Fruit fly (Drosophila melanogaster) whole organism, embryonic: ENCODE results near the gene Pur-alpha.

ENCODE experiments used
- C15 ChIP-seq: fragments of 200-800 bp; sonication (Bioruptor generic); IDR thresholded peaks from 3 replicates; pipeline ENCODE4 v1.3.6; 2022; ENCODE audit warnings: missing biosample characterization, missing genetic modification characterization
- CG11504 ChIP-seq: fragments of 200-800 bp; sonication (Bioruptor generic); optimal IDR thresholded peaks from 3 replicates; lab custom pipeline; 2019; ENCODE audit warnings: missing biosample characterization, mild to moderate bottlenecking, missing genetic modification characterization, moderate library complexity
- CG12155 ChIP-seq: fragments of 200-800 bp; sonication (Bioruptor generic); optimal IDR thresholded peaks from 3 replicates; lab custom pipeline; 2016; ENCODE audit warnings: missing biosample characterization, missing genetic modification characterization
- CG12769 ChIP-seq: fragments of 200-800 bp; sonication (Bioruptor generic); optimal IDR thresholded peaks from 2 replicates; lab custom pipeline; 2019; ENCODE audit warnings: missing biosample characterization, mild to moderate bottlenecking, missing genetic modification characterization, moderate library complexity
- CG17186 ChIP-seq: fragments of 200-800 bp; sonication (Bioruptor generic); optimal IDR thresholded peaks from 3 replicates; lab custom pipeline; 2017; ENCODE audit warnings: missing biosample characterization, missing genetic modification reagents, missing genetic modification characterization
- CG17568 ChIP-seq: fragments of 200-800 bp; sonication (Bioruptor generic); optimal IDR thresholded peaks from 2 replicates; lab custom pipeline; 2018; ENCODE audit warnings: missing biosample characterization, mild to moderate bottlenecking, missing genetic modification characterization, moderate library complexity
- CG2120 ChIP-seq: fragments of 200-800 bp; sonication (Bioruptor generic); optimal IDR thresholded peaks from 3 replicates; lab custom pipeline; 2016; ENCODE audit warnings: missing biosample characterization, missing genetic modification characterization
- CG2875 ChIP-seq: fragments of 200-800 bp; sonication (Bioruptor generic); optimal IDR thresholded peaks from 2 replicates; lab custom pipeline; 2017; ENCODE audit warnings: missing biosample characterization, mild to moderate bottlenecking, missing genetic modification characterization, missing genetic modification reagents
- CG33213 ChIP-seq: fragments of 200-800 bp; sonication (Bioruptor generic); optimal IDR thresholded peaks from 3 replicates; lab custom pipeline; 2016; ENCODE audit warnings: missing biosample characterization, missing genetic modification characterization
- CG3726 ChIP-seq: fragments of 200-800 bp; sonication (Bioruptor generic); IDR thresholded peaks from 3 replicates; pipeline ENCODE4, ENCODE4 v1.3.6; 2022; ENCODE audit warnings: missing biosample characterization, missing genetic modification characterization
- CG4820 ChIP-seq: fragments of 200-800 bp; sonication (Bioruptor generic); optimal IDR thresholded peaks from 3 replicates; lab custom pipeline; 2016; ENCODE audit warnings: missing biosample characterization, missing genetic modification characterization
- CG6683 ChIP-seq: fragments of 200-800 bp; sonication (Bioruptor generic); optimal IDR thresholded peaks from 2 replicates; lab custom pipeline; 2017; ENCODE audit warnings: missing biosample characterization, mild to moderate bottlenecking, missing genetic modification characterization, missing genetic modification reagents
- CG6765 ChIP-seq: fragments of 200-800 bp; sonication (Bioruptor generic); optimal IDR thresholded peaks from 3 replicates; lab custom pipeline; 2017; ENCODE audit warnings: missing biosample characterization, mild to moderate bottlenecking, missing genetic modification characterization
- CG6854 ChIP-seq: fragments of 200-800 bp; sonication (Bioruptor generic); optimal IDR thresholded peaks from 3 replicates; lab custom pipeline; 2017; ENCODE audit warnings: missing biosample characterization, mild to moderate bottlenecking, missing genetic modification characterization
- CG8290 ChIP-seq, 3 experiments: fragments of 200-800 bp; sonication (Bioruptor generic); optimal IDR thresholded peaks; 2 replicates each; lab custom pipeline; 2016 to 2019; ENCODE audit warnings: missing biosample characterization in 3 of 3, missing genetic modification characterization in 3 of 3, mild to moderate bottlenecking in 2 of 3, moderate library complexity in 1 of 3
- CG9797 ChIP-seq: fragments of 200-800 bp; sonication (Bioruptor generic); optimal IDR thresholded peaks from 3 replicates; lab custom pipeline; 2018; ENCODE audit warnings: missing biosample characterization, mild to moderate bottlenecking, missing genetic modification characterization
- CkIIα-i1 ChIP-seq: fragments of 200-800 bp; sonication (Bioruptor generic); IDR thresholded peaks from 2 replicates; pipeline ENCODE4 v1.3.6; 2022; ENCODE audit warnings: missing biosample characterization, missing genetic modification characterization
- Deaf1 ChIP-seq: fragments of 200-800 bp; optimal IDR thresholded peaks from 3 replicates; lab custom pipeline; 2019; ENCODE audit warnings: missing biosample characterization, mild to moderate bottlenecking, missing genetic modification characterization, moderate library complexity
- Dll ChIP-seq: fragments of 200-800 bp; sonication (Bioruptor generic); IDR thresholded peaks from 4 replicates; pipeline ENCODE4 v1.3.6; 2022; ENCODE audit warnings: missing biosample characterization, missing genetic modification characterization; ENCODE audit not compliant: partially characterized antibody
- Fer1 ChIP-seq: fragments of 200-800 bp; sonication (Bioruptor generic); optimal IDR thresholded peaks from 2 replicates; lab custom pipeline; 2017; ENCODE audit warnings: missing biosample characterization, mild to moderate bottlenecking, missing genetic modification characterization
- Gug ChIP-seq: fragments of 200-800 bp; sonication (Bioruptor generic); IDR thresholded peaks from 4 replicates; pipeline ENCODE4 v1.3.6; 2022; ENCODE audit warnings: missing biosample characterization, missing genetic modification characterization
- H15 ChIP-seq: fragments of 200-800 bp; sonication (Bioruptor generic); IDR thresholded peaks from 3 replicates; pipeline ENCODE4 v1.3.6; 2022; ENCODE audit warnings: missing biosample characterization, missing genetic modification characterization
- HLH4C ChIP-seq: fragments of 200-800 bp; sonication (Bioruptor generic); IDR thresholded peaks from 3 replicates; pipeline ENCODE4 v1.3.6; 2022; ENCODE audit warnings: missing biosample characterization, missing genetic modification characterization; ENCODE audit not compliant: partially characterized antibody
- Hmr ChIP-seq: fragments of 200-800 bp; sonication (Bioruptor generic); optimal IDR thresholded peaks from 3 replicates; lab custom pipeline; 2017; ENCODE audit warnings: mild to moderate bottlenecking, missing biosample characterization, missing genetic modification reagents, missing genetic modification characterization
- Hr51 ChIP-seq, 2 experiments: fragments of 200-800 bp; sonication (Bioruptor generic); optimal IDR thresholded peaks; 2 replicates in 1 of 2; 3 replicates in 1 of 2; lab custom pipeline; 2016 to 2018; ENCODE audit warnings: missing biosample characterization in 2 of 2, missing genetic modification characterization in 2 of 2, mild to moderate bottlenecking in 1 of 2, moderate library complexity in 1 of 2
- Mrtf ChIP-seq: fragments of 200-800 bp; sonication (Bioruptor generic); IDR thresholded peaks from 3 replicates; pipeline ENCODE4 v1.3.6; 2022; ENCODE audit warnings: missing biosample characterization, missing genetic modification characterization
- Nf-YA ChIP-seq: fragments of 200-800 bp; sonication (Bioruptor generic); IDR thresholded peaks from 2 replicates; pipeline ENCODE4 v1.3.6; 2022; ENCODE audit warnings: missing biosample characterization, missing genetic modification characterization
- Oli ChIP-seq: fragments of 200-800 bp; sonication (Bioruptor generic); optimal IDR thresholded peaks from 2 replicates; lab custom pipeline; 2018; ENCODE audit warnings: missing biosample characterization, mild to moderate bottlenecking, missing genetic modification characterization, moderate library complexity
- Pdp1 ChIP-seq, 2 experiments: fragments of 200-800 bp; sonication (Bioruptor generic); optimal IDR thresholded peaks; 3 replicates each; lab custom pipeline; 2016; ENCODE audit warnings: missing biosample characterization in 2 of 2, missing genetic modification characterization in 2 of 2, mild to moderate bottlenecking in 1 of 2, moderate library complexity in 1 of 2
- Stat92E ChIP-seq, 3 experiments: fragments of >200 bp in 2 of 3; fragments of 200-800 bp in 1 of 3; sonication (Bioruptor generic) in 1 of 3; optimal IDR thresholded peaks; 2 replicates each; lab custom pipeline; 2017 to 2019; ENCODE audit warnings: missing biosample characterization in 3 of 3, missing genetic modification characterization in 3 of 3, mild to moderate bottlenecking in 1 of 3, moderate library complexity in 1 of 3
- Trl ChIP-seq, 3 experiments: fragments of >200 bp in 2 of 3; fragments of 200-800 bp in 1 of 3; sonication (Bioruptor generic) in 1 of 3; optimal IDR thresholded peaks; 2 replicates in 1 of 3; 3 replicates in 2 of 3; lab custom pipeline; 2016 to 2017; ENCODE audit warnings: missing biosample characterization in 1 of 3, missing genetic modification characterization in 1 of 3
- Usf ChIP-seq: fragments of 200-800 bp; sonication (Bioruptor generic); optimal IDR thresholded peaks from 2 replicates; lab custom pipeline; 2017; ENCODE audit warnings: missing genotype, missing biosample characterization, missing genetic modification characterization
- bcd ChIP-seq: fragments of 200-800 bp; sonication (Bioruptor generic); optimal IDR thresholded peaks from 2 replicates; lab custom pipeline; 2017; ENCODE audit warnings: missing biosample characterization, mild to moderate bottlenecking, missing genetic modification characterization
- bsh ChIP-seq, 2 experiments: fragments of 200-800 bp; sonication (Bioruptor generic); optimal IDR thresholded peaks; 2 replicates each; lab custom pipeline; 2017 to 2018; ENCODE audit warnings: mild to moderate bottlenecking in 2 of 2, missing biosample characterization in 2 of 2, missing genetic modification characterization in 2 of 2, moderate library complexity in 1 of 2
- btn ChIP-seq: fragments of 200-800 bp; sonication (Bioruptor generic); optimal IDR thresholded peaks from 2 replicates; lab custom pipeline; 2016; ENCODE audit warnings: missing biosample characterization, missing genetic modification characterization
- cg ChIP-seq: fragments of 200-800 bp; sonication (Bioruptor generic); optimal IDR thresholded peaks from 3 replicates; lab custom pipeline; 2019; ENCODE audit warnings: missing biosample characterization, mild to moderate bottlenecking, missing genetic modification characterization, moderate library complexity
- ci ChIP-seq: fragments of 200-800 bp; sonication (Bioruptor generic); IDR thresholded peaks from 3 replicates; pipeline ENCODE4 v1.3.6; 2022; ENCODE audit warnings: missing biosample characterization, missing genetic modification characterization
- crol ChIP-seq: fragments of 200-800 bp; sonication (Bioruptor generic); IDR thresholded peaks from 2 replicates; pipeline ENCODE4 v1.3.6; 2022; ENCODE audit warnings: missing biosample characterization, missing genetic modification characterization
- eve ChIP-seq, 2 experiments: fragments of >200 bp; optimal IDR thresholded peaks; 2 replicates each; lab custom pipeline; 2017; ENCODE audit warnings: missing biosample characterization in 2 of 2, missing genetic modification characterization in 2 of 2
- fd102C ChIP-seq: fragments of 200-800 bp; sonication (Bioruptor generic); optimal IDR thresholded peaks from 2 replicates; lab custom pipeline; 2018; ENCODE audit warnings: missing biosample characterization, mild to moderate bottlenecking, missing genetic modification characterization, moderate library complexity
- grn ChIP-seq: fragments of 200-800 bp; sonication (Bioruptor generic); optimal IDR thresholded peaks from 3 replicates; lab custom pipeline; 2017; ENCODE audit warnings: missing biosample characterization, missing genetic modification characterization
- gsb ChIP-seq: fragments of 200-800 bp; sonication (Bioruptor generic); IDR thresholded peaks from 2 replicates; pipeline ENCODE4 v1.3.6; 2022; ENCODE audit warnings: missing biosample characterization, missing genetic modification characterization
- insv ChIP-seq, 2 experiments: fragments of 200-800 bp; sonication (Bioruptor generic); optimal IDR thresholded peaks; 3 replicates each; lab custom pipeline; 2016 to 2018; ENCODE audit warnings: missing biosample characterization in 2 of 2, missing genetic modification characterization in 2 of 2
- lab ChIP-seq: fragments of 200-800 bp; sonication (Bioruptor generic); optimal IDR thresholded peaks from 3 replicates; lab custom pipeline; 2017; ENCODE audit warnings: missing biosample characterization, missing genetic modification characterization, mild to moderate bottlenecking, moderate library complexity, missing genetic modification reagents
- luna ChIP-seq: fragments of 200-800 bp; sonication (Bioruptor generic); optimal IDR thresholded peaks from 2 replicates; lab custom pipeline; 2016; ENCODE audit warnings: missing biosample characterization, missing genetic modification characterization
- pita ChIP-seq: fragments of 200-800 bp; sonication (Bioruptor generic); optimal IDR thresholded peaks from 2 replicates; lab custom pipeline; 2017; ENCODE audit warnings: missing biosample characterization, mild to moderate bottlenecking, missing genetic modification characterization
- ranshi ChIP-seq: fragments of 200-800 bp; sonication (Bioruptor generic); IDR thresholded peaks from 2 replicates; pipeline ENCODE4 v1.3.6; 2022; ENCODE audit warnings: missing biosample characterization, missing genetic modification characterization
- sd ChIP-seq: fragments of 200-800 bp; sonication (Bioruptor generic); optimal IDR thresholded peaks from 3 replicates; lab custom pipeline; 2018; ENCODE audit warnings: missing biosample characterization, mild to moderate bottlenecking, missing genetic modification characterization, moderate library complexity
- stc ChIP-seq: fragments of 200-800 bp; sonication (Bioruptor generic); IDR thresholded peaks from 2 replicates; pipeline ENCODE4 v1.3.6; 2022; ENCODE audit warnings: missing biosample characterization, missing genetic modification characterization
- zen2 ChIP-seq: fragments of 200-800 bp; sonication (Bioruptor generic); IDR thresholded peaks from 3 replicates; pipeline ENCODE4 v1.3.6; 2022; ENCODE audit warnings: missing biosample characterization, missing genetic modification characterization; ENCODE audit not compliant: partially characterized antibody

Gene Pur-alpha

dm6 chr4:558456-558855 is 640 bp downstream of the Pur-alpha start (continued):
- peak in 1 of 2 experiments; percentile 51 for TF ChIP-seq eve (GFP tag; optimal IDR thresholded peaks at IDR 0.05; lab: Kevin White, UChicago)
- no peak for TF ChIP-seq lab (GFP tag; lab: Kevin White, UChicago)
- no peak for TF ChIP-seq bsh (GFP tag; optimal IDR thresholded peaks at IDR 0.05; lab: Kevin White, UChicago)
- TF ChIP-seq stc (GFP tag; lab: Robert Waterston, UW) = no peak
- no peak for TF ChIP-seq pita (GFP tag; lab: Kevin White, UChicago)
- no peak for TF ChIP-seq Trl (optimal IDR thresholded peaks at IDR 0.05; lab: Kevin White, UChicago)
- TF ChIP-seq Trl (GFP tag; optimal IDR thresholded peaks at IDR 0.05; lab: Kevin White, UChicago) = no peak
- no peak for TF ChIP-seq C15 (GFP tag; lab: Robert Waterston, UW)
- no peak for TF ChIP-seq insv (GFP tag; optimal IDR thresholded peaks at IDR 0.05; lab: Kevin White, UChicago)
- no peak for TF ChIP-seq Hr51 (GFP tag; optimal IDR thresholded peaks at IDR 0.05; lab: Kevin White, UChicago)
- no peak for TF ChIP-seq ci (GFP tag; lab: Robert Waterston, UW)
- peak; percentile 72 for TF ChIP-seq CG12769
- TF ChIP-seq Gug (GFP tag; lab: Robert Waterston, UW) = no peak
- TF ChIP-seq gsb = no peak
- no peak for TF ChIP-seq grn (GFP tag; lab: Kevin White, UChicago)
- peak; percentile 43 for TF ChIP-seq cg
- no peak for TF ChIP-seq Nf-YA (GFP tag; lab: Robert Waterston, UW)
- TF ChIP-seq fd102C (GFP tag; lab: Kevin White, UChicago) = no peak
- peak; percentile 69 for TF ChIP-seq CG17568 (GFP tag; lab: Kevin White, UChicago)
- TF ChIP-seq CG6854 (GFP tag; lab: Kevin White, UChicago) = no peak
- peak; percentile 57 for TF ChIP-seq Fer1 (GFP tag; lab: Kevin White, UChicago)
- no peak for TF ChIP-seq Stat92E (GFP tag; optimal IDR thresholded peaks at IDR 0.05; lab: Kevin White, UChicago)
- no peak for TF ChIP-seq Deaf1 (tag; lab: Kevin White, UChicago)
- TF ChIP-seq CG6683 = no peak
- TF ChIP-seq Usf (GFP tag; lab: Kevin White, UChicago) = no peak
- no peak for TF ChIP-seq CG33213 (GFP tag; lab: Kevin White, UChicago)
- no peak for TF ChIP-seq CG12155 (GFP tag; lab: Kevin White, UChicago)
- TF ChIP-seq sd (tag; lab: Kevin White, UChicago) = no peak
- no peak for TF ChIP-seq CG4820 (GFP tag; lab: Kevin White, UChicago)
- TF ChIP-seq luna (GFP tag; lab: Kevin White, UChicago) = no peak
- TF ChIP-seq bcd (GFP tag; lab: Kevin White, UChicago) = no peak
- no peak for TF ChIP-seq ranshi (GFP tag; lab: Robert Waterston, UW)
- no peak for TF ChIP-seq CG2120 (GFP tag; lab: Kevin White, UChicago)
- peak in 1 of 2 experiments; percentile 63 for TF ChIP-seq Pdp1 (GFP tag; optimal IDR thresholded peaks at IDR 0.05; lab: Kevin White, UChicago)
- TF ChIP-seq btn (GFP tag; lab: Kevin White, UChicago) = no peak
- TF ChIP-seq HLH4C (GFP tag; lab: Robert Waterston, UW) = no peak
- TF ChIP-seq CG3726 = no peak
- no peak for TF ChIP-seq Hmr (GFP tag; lab: Kevin White, UChicago)
- TF ChIP-seq CG6765 (GFP tag; lab: Kevin White, UChicago) = peak; percentile 7
- TF ChIP-seq Dll (GFP tag; lab: Robert Waterston, UW) = no peak
- no peak for TF ChIP-seq Mrtf (GFP tag; lab: Robert Waterston, UW)
- TF ChIP-seq CG9797 = no peak
- TF ChIP-seq Oli (tag; lab: Kevin White, UChicago) = no peak
- TF ChIP-seq CG11504 (tag; lab: Kevin White, UChicago) = no peak
- TF ChIP-seq CG17186 = no peak
- no peak for TF ChIP-seq CG2875
- TF ChIP-seq crol (GFP tag; lab: Robert Waterston, UW) = no peak
- TF ChIP-seq H15 (GFP tag; lab: Robert Waterston, UW) = no peak
- TF ChIP-seq CG8290 (GFP tag; optimal IDR thresholded peaks at IDR 0.05; lab: Kevin White, UChicago) = no peak
- peak in 1 of 2 experiments; percentile 64 for TF ChIP-seq CG8290 (tag; optimal IDR thresholded peaks at IDR 0.05; lab: Kevin White, UChicago)
- TF ChIP-seq zen2 (GFP tag; lab: Robert Waterston, UW) = no peak
- TF ChIP-seq CkIIα-i1 (GFP tag; lab: Robert Waterston, UW) = no peak
